Worm (Caenorhabditis elegans) whole organism, mixed stage, embryonic: ENCODE measurements around the gene unc-53.

Experiments used
- ces-1 ChIP-seq: fragments of 150-350 bp; optimal IDR thresholded peaks from 2 replicates; lab custom pipeline; 2014; ENCODE audit warnings: missing biosample characterization, missing genetic modification reagents, missing genetic modification characterization
- lin-13 ChIP-seq: fragments of 150-350 bp; optimal IDR thresholded peaks from 2 replicates; lab custom pipeline; 2014; ENCODE audit warnings: missing biosample characterization, missing genetic modification characterization
- nhr-12 ChIP-seq: fragments of 150-350 bp; optimal IDR thresholded peaks from 2 replicates; lab custom pipeline; 2014; ENCODE audit warnings: missing biosample characterization, missing genetic modification characterization
- nhr-2 ChIP-seq: fragments of 150-350 bp; optimal IDR thresholded peaks from 2 replicates; lab custom pipeline; 2014; ENCODE audit warnings: missing biosample characterization, missing genetic modification characterization
- nhr-28 ChIP-seq: fragments of 150-350 bp; optimal IDR thresholded peaks from 2 replicates; lab custom pipeline; 2014; ENCODE audit warnings: missing biosample characterization, missing genetic modification characterization
- pha-4 ChIP-seq: fragments of 150-350 bp; optimal IDR thresholded peaks from 2 replicates; lab custom pipeline; 2018; ENCODE audit warnings: missing biosample characterization, missing genetic modification reagents, missing genetic modification characterization
- unc-39 ChIP-seq: fragments of 150-350 bp; optimal IDR thresholded peaks from 2 replicates; lab custom pipeline; 2014; ENCODE audit warnings: missing biosample characterization, missing genetic modification characterization
- unc-62 ChIP-seq: fragments of 150-350 bp; optimal IDR thresholded peaks from 2 replicates; lab custom pipeline; 2014; ENCODE audit warnings: missing biosample characterization, missing genetic modification reagents, missing genetic modification characterization
- ztf-11 ChIP-seq: fragments of 150-350 bp; optimal IDR thresholded peaks from 2 replicates; lab custom pipeline; 2014; ENCODE audit warnings: missing biosample characterization, missing genetic modification characterization

DNA sequence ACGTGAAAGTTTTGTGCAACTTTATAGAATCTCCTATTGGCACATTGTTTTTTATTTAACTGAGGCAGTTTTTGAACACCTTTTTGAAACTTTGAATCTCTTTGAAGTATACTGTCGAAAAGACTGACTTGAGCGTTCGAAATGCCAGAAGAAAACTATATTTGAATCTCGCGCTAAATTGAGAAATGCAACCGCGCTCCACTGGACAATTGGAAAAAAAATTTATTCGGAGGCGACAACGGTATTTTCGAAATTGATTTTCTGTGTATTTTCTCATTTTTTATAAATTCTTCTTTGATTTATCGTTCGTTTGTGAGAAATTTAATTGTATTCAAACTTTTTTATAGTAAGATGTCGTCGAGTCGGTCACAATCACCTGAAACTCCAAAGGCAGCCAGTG lies 67.2 kb downstream of the unc-53 start, which contains the start of gene let-858:
- TF ChIP-seq pha-4 (peak; percentile 47), nhr-2 (tag; lab: Kevin White, UChicago) (no peak), ces-1 (GFP tag; lab: Kevin White, UChicago) (peak; percentile 51), unc-62 (no peak), lin-13 (tag; lab: Kevin White, UChicago) (no peak), unc-39 (tag; lab: Kevin White, UChicago) (no peak), nhr-28 (no peak), ztf-11 (no peak), nhr-12 (no peak)
